Fruit fly (Drosophila melanogaster): ENCODE data around the gene Esp.

The Esp gene

dm6 chr3R:24870389-24871048, 28.8 kb downstream of the Esp start, which contains the start of gene CycB3:
TSS of gene CycB3 (minus strand) at chr3R:24870816.
- TF ChIP-seq kay (GFP tag; ENCODE audit: borderline replicate concordance) (no peak), CG11617 (GFP tag; optimal IDR thresholded peaks at IDR 0.05) (no peak), CG7101 (tag; optimal IDR thresholded peaks at IDR 0.05) (peak; percentile 13), bab1 (GFP tag; optimal IDR thresholded peaks at IDR 0.05) (peak; percentile 57), pad (GFP tag; optimal IDR thresholded peaks at IDR 0.05) (peak; percentile 32), cic (GFP tag; optimal IDR thresholded peaks at IDR 0.05) (no peak), Clk (GFP tag; optimal IDR thresholded peaks at IDR 0.05) (no peak), CG5204 (GFP tag; optimal IDR thresholded peaks at IDR 0.05) (no peak), Crg-1 (GFP tag; optimal IDR thresholded peaks at IDR 0.05) (no peak), Hr96 (GFP tag; optimal IDR thresholded peaks at IDR 0.05) (no peak), ovo (GFP tag; optimal IDR thresholded peaks at IDR 0.05) (peak; percentile 57), CG14711 (tag; optimal IDR thresholded peaks at IDR 0.05) (no peak), Mnt (GFP tag; optimal IDR thresholded peaks at IDR 0.05) (no peak), toe (GFP tag; optimal IDR thresholded peaks at IDR 0.05) (no peak), cnc (optimal IDR thresholded peaks at IDR 0.05) (no peak), tj (GFP tag; optimal IDR thresholded peaks at IDR 0.05) (no peak)

dm6 chr3R:24875939-24876842, 34.5 kb downstream of the Esp start, which contains the start of gene CG3744:
TSS of gene CG3744 (minus strand) at chr3R:24876654.
- TF ChIP-seq CG5204 (GFP tag; optimal IDR thresholded peaks at IDR 0.05) = peak; percentile 72
- peak; percentile 80 for TF ChIP-seq CG1620 (GFP tag; optimal IDR thresholded peaks at IDR 0.05)
- TF ChIP-seq Crg-1 (GFP tag; optimal IDR thresholded peaks at IDR 0.05) = peak; percentile 79
- peak; percentile 87 for TF ChIP-seq CG7045 (GFP tag; optimal IDR thresholded peaks at IDR 0.05)
- peak; percentile 84 for TF ChIP-seq toe (GFP tag; optimal IDR thresholded peaks at IDR 0.05)
- TF ChIP-seq cic (GFP tag; optimal IDR thresholded peaks at IDR 0.05) = peak; percentile 50
- peak; percentile 34 for TF ChIP-seq tj (GFP tag; optimal IDR thresholded peaks at IDR 0.05)
- TF ChIP-seq cnc (optimal IDR thresholded peaks at IDR 0.05) = no peak
- TF ChIP-seq bab1 (GFP tag; optimal IDR thresholded peaks at IDR 0.05) = peak; percentile 80
- TF ChIP-seq CG14711 (tag; optimal IDR thresholded peaks at IDR 0.05) = peak; percentile 70
- TF ChIP-seq kay (GFP tag; ENCODE audit: borderline replicate concordance) = no peak
- peak; percentile 85 for TF ChIP-seq CG12768 (GFP tag; optimal IDR thresholded peaks at IDR 0.05)
- TF ChIP-seq Clk (GFP tag; optimal IDR thresholded peaks at IDR 0.05) = peak; percentile 82
- peak; percentile 84 for TF ChIP-seq ovo (GFP tag; optimal IDR thresholded peaks at IDR 0.05)
- TF ChIP-seq CG7101 (tag; optimal IDR thresholded peaks at IDR 0.05) = peak; percentile 83
- TF ChIP-seq Mnt (GFP tag; optimal IDR thresholded peaks at IDR 0.05) = no peak
- peak; percentile 50 for TF ChIP-seq Hr96 (GFP tag; optimal IDR thresholded peaks at IDR 0.05)
- TF ChIP-seq CG11617 (GFP tag; optimal IDR thresholded peaks at IDR 0.05) = peak; percentile 81
- TF ChIP-seq CG33017 (tag; optimal IDR thresholded peaks at IDR 0.05) = peak; percentile 82
- TF ChIP-seq pad (GFP tag; optimal IDR thresholded peaks at IDR 0.05) = peak; percentile 67

DNA sequence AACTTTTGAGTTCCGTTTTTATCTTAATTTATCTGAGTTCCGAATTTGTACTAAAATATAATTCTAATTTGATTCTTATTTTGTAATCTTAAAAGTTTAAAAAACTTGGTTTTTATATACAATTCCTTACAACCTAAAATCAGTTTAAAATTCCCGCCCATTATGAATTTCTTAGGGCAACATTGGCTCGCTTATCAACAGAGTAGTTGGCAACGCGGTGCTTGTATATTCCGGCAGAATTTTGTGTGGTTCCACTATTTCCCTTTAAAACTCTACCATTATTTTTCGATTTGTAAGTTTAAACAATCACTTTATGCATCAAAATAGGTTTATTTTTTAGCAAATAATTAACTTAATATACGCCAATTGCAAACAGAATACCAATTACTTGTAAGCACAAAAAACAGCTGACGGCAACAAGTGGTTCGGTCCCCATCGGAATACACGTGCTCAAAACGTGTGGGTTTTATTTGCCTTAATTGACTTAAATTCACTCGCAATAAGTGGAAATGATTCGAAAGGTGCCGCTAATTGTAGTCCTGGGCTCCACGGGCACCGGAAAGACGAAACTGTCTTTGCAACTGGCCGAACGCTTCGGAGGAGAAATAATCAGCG, 35.2 kb downstream of the Esp start, which contains the start of the genes CG11089 and CG31381:
Gene CG11089 (plus strand): TSS at position 203 of the 615 bp plus-strand sequence.
Gene CG31381 (plus strand): TSS at position 203 of the 615 bp plus-strand sequence.
- TF ChIP-seq pad (GFP tag; optimal IDR thresholded peaks at IDR 0.05) = no peak
- TF ChIP-seq Mnt (GFP tag; optimal IDR thresholded peaks at IDR 0.05) = peak; percentile 80
- TF ChIP-seq tj (GFP tag; optimal IDR thresholded peaks at IDR 0.05) = peak; percentile 46
- TF ChIP-seq CG11617 (GFP tag; optimal IDR thresholded peaks at IDR 0.05) = no peak

DNA sequence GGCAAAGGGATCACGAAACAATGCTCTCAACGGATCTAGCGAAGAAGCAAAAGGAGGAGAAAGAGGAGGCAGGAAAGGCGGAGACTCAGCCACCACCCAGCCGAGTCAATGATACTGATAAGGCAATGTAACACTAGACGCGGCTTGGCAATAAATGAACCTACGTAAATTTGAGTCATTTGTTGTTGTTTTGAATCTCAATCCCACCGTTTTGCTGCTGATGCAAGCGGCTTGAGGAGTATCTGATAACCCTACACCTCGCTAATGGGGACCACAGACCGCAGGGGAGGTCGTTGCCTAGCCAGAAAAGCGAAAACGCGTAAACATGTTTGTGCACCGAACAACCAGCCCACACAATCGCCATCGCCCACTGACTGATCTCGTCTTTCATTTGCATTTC, 36.9 kb downstream of the Esp start:
- TF ChIP-seq tj (GFP tag; optimal IDR thresholded peaks at IDR 0.05) (peak; percentile 90), CG33017 (tag; optimal IDR thresholded peaks at IDR 0.05) (no peak)

dm6 chr3R:24886470-24886869, 44.7 kb downstream of the Esp start:
- TF ChIP-seq ovo (GFP tag; optimal IDR thresholded peaks at IDR 0.05) = no peak
- no peak for TF ChIP-seq CG14711 (tag; optimal IDR thresholded peaks at IDR 0.05)
- no peak for TF ChIP-seq kay (GFP tag; ENCODE audit: borderline replicate concordance)
- TF ChIP-seq CG12768 (GFP tag; optimal IDR thresholded peaks at IDR 0.05) = no peak
- no peak for TF ChIP-seq Crg-1 (GFP tag; optimal IDR thresholded peaks at IDR 0.05)
- no peak for TF ChIP-seq CG7045 (GFP tag; optimal IDR thresholded peaks at IDR 0.05)
- TF ChIP-seq CG7101 (tag; optimal IDR thresholded peaks at IDR 0.05) = no peak
- TF ChIP-seq cic (GFP tag; optimal IDR thresholded peaks at IDR 0.05) = no peak
- no peak for TF ChIP-seq cnc (optimal IDR thresholded peaks at IDR 0.05)
- no peak for TF ChIP-seq bab1 (GFP tag; optimal IDR thresholded peaks at IDR 0.05)
- no peak for TF ChIP-seq CG5204 (GFP tag; optimal IDR thresholded peaks at IDR 0.05)
- TF ChIP-seq Clk (GFP tag; optimal IDR thresholded peaks at IDR 0.05) = no peak
- TF ChIP-seq CG33017 (tag; optimal IDR thresholded peaks at IDR 0.05) = no peak
- no peak for TF ChIP-seq CG1620 (GFP tag; optimal IDR thresholded peaks at IDR 0.05)
- no peak for TF ChIP-seq Mnt (GFP tag; optimal IDR thresholded peaks at IDR 0.05)
- no peak for TF ChIP-seq Hr96 (GFP tag; optimal IDR thresholded peaks at IDR 0.05)
- TF ChIP-seq toe (GFP tag; optimal IDR thresholded peaks at IDR 0.05) = no peak
- TF ChIP-seq pad (GFP tag; optimal IDR thresholded peaks at IDR 0.05) = no peak
- no peak for TF ChIP-seq tj (GFP tag; optimal IDR thresholded peaks at IDR 0.05)
